Worm (Caenorhabditis elegans): Measurements from ENCODE around the gene mup-2.

mup-2 gene

ce11 chrX:6360077-6360476 is 50.0 kb downstream of the mup-2 start:
- TF ChIP-seq ceh-6 (GFP tag; optimal IDR thresholded peaks at IDR 0.05) (no peak), pros-1 (tag; optimal IDR thresholded peaks at IDR 0.05) (no peak)
